Fruit fly (Drosophila melanogaster) whole organism, embryonic: ENCODE data around the gene SKIP.

Source experiments
- CG1024 ChIP-seq: fragments of 200-800 bp; sonication (Bioruptor generic); IDR thresholded peaks from 2 replicates; pipeline ENCODE4 v1.3.6; 2022; ENCODE audit warnings: missing biosample characterization, missing genetic modification characterization
- CG10366 ChIP-seq: fragments of 200-800 bp; sonication (Bioruptor generic); IDR thresholded peaks from 2 replicates; pipeline ENCODE4 v1.3.6; 2022; ENCODE audit warnings: missing biosample characterization, missing genetic modification characterization
- CG12155 ChIP-seq: fragments of 200-800 bp; sonication (Bioruptor generic); optimal IDR thresholded peaks from 3 replicates; lab custom pipeline; 2016; ENCODE audit warnings: missing biosample characterization, missing genetic modification characterization
- CG2199 ChIP-seq: fragments of 200-800 bp; sonication (Bioruptor generic); IDR thresholded peaks from 3 replicates; pipeline ENCODE4 v1.3.6; 2022; ENCODE audit warnings: missing biosample characterization, missing genetic modification characterization
- CG2678 ChIP-seq: fragments of 200-800 bp; sonication (Bioruptor generic); optimal IDR thresholded peaks from 3 replicates; lab custom pipeline; 2019; ENCODE audit warnings: missing biosample characterization, mild to moderate bottlenecking, missing genetic modification characterization, moderate library complexity
- CG31388 ChIP-seq: fragments of 200-800 bp; sonication (Bioruptor generic); optimal IDR thresholded peaks from 2 replicates; lab custom pipeline; 2016; ENCODE audit warnings: missing biosample characterization, missing genetic modification characterization
- CG6813 ChIP-seq: fragments of 200-800 bp; sonication (Bioruptor generic); optimal IDR thresholded peaks from 2 replicates; lab custom pipeline; 2017; ENCODE audit warnings: missing biosample characterization, missing genetic modification characterization, mild to moderate bottlenecking, moderate library complexity, missing genetic modification reagents
- CG8388 ChIP-seq: fragments of 200-800 bp; sonication (Bioruptor generic); optimal IDR thresholded peaks from 2 replicates; lab custom pipeline; 2019; ENCODE audit warnings: missing biosample characterization, mild to moderate bottlenecking, missing genetic modification characterization, moderate library complexity
- CG9817 ChIP-seq: fragments of 200-800 bp; sonication (Bioruptor generic); optimal IDR thresholded peaks from 2 replicates; lab custom pipeline; 2018; ENCODE audit warnings: missing biosample characterization, mild to moderate bottlenecking, missing genetic modification characterization, moderate library complexity
- Dbx ChIP-seq: fragments of 200-800 bp; sonication (Bioruptor generic); IDR thresholded peaks from 3 replicates; pipeline ENCODE4 v1.3.6; 2022; ENCODE audit warnings: missing biosample characterization, missing genetic modification characterization
- Dip3 ChIP-seq: fragments of 200-800 bp; sonication (Bioruptor generic); optimal IDR thresholded peaks from 3 replicates; lab custom pipeline; 2016; ENCODE audit warnings: missing biosample characterization, missing genetic modification characterization
- E2f2 ChIP-seq: fragments of 200-800 bp; sonication (Bioruptor generic); IDR thresholded peaks from 2 replicates; pipeline ENCODE4 v1.3.6; 2022; ENCODE audit warnings: missing biosample characterization, missing genetic modification characterization
- HLH3B ChIP-seq: fragments of 200-800 bp; sonication (Bioruptor generic); IDR thresholded peaks from 2 replicates; pipeline ENCODE4 v1.3.6; 2022; ENCODE audit warnings: missing biosample characterization, missing genetic modification characterization
- Hr78 ChIP-seq, 2 experiments: fragments of 200-800 bp in 1 of 2; fragments of >200 bp in 1 of 2; sonication (Bioruptor generic) in 1 of 2; optimal IDR thresholded peaks; 2 replicates each; lab custom pipeline; 2017 to 2019; ENCODE audit warnings: missing biosample characterization in 2 of 2, missing genetic modification characterization in 2 of 2, mild to moderate bottlenecking in 1 of 2, moderate library complexity in 1 of 2
- Mad ChIP-seq: fragments of 200-800 bp; sonication (Bioruptor generic); optimal IDR thresholded peaks from 2 replicates; lab custom pipeline; 2016; ENCODE audit warnings: missing biosample characterization, missing genetic modification characterization
- NfI ChIP-seq: fragments of 200-800 bp; sonication (Bioruptor generic); optimal IDR thresholded peaks from 3 replicates; lab custom pipeline; 2018; ENCODE audit warnings: missing biosample characterization, mild to moderate bottlenecking, missing genetic modification characterization, moderate library complexity
- Pdp1 ChIP-seq, 2 experiments: fragments of 200-800 bp; sonication (Bioruptor generic); optimal IDR thresholded peaks; 3 replicates each; lab custom pipeline; 2016; ENCODE audit warnings: missing biosample characterization in 2 of 2, missing genetic modification characterization in 2 of 2, mild to moderate bottlenecking in 1 of 2, moderate library complexity in 1 of 2
- Xrp1 ChIP-seq: fragments of 200-800 bp; sonication (Bioruptor generic); IDR thresholded peaks from 2 replicates; pipeline ENCODE4 v1.3.6; 2022; ENCODE audit warnings: missing biosample characterization, missing genetic modification characterization
- ac ChIP-seq: fragments of 200-800 bp; sonication (Bioruptor generic); optimal IDR thresholded peaks from 3 replicates; lab custom pipeline; 2017; ENCODE audit warnings: missing biosample characterization, mild to moderate bottlenecking, missing genetic modification characterization
- bowl ChIP-seq: fragments of 200-800 bp; sonication (Bioruptor generic); IDR thresholded peaks from 2 replicates; pipeline ENCODE4 v1.3.6; 2022; ENCODE audit warnings: missing biosample characterization, missing genetic modification characterization
- cad ChIP-seq: fragments of >200 bp; optimal IDR thresholded peaks from 2 replicates; lab custom pipeline; 2017; ENCODE audit warnings: missing biosample characterization, missing genetic modification characterization
- dmrt11E ChIP-seq: fragments of 200-800 bp; sonication (Bioruptor generic); optimal IDR thresholded peaks from 3 replicates; lab custom pipeline; 2018; ENCODE audit warnings: missing biosample characterization, mild to moderate bottlenecking, missing genetic modification characterization, moderate library complexity
- fd102C ChIP-seq: fragments of 200-800 bp; sonication (Bioruptor generic); optimal IDR thresholded peaks from 2 replicates; lab custom pipeline; 2018; ENCODE audit warnings: missing biosample characterization, mild to moderate bottlenecking, missing genetic modification characterization, moderate library complexity
- fd64A ChIP-seq: fragments of 200-800 bp; sonication (Bioruptor generic); optimal IDR thresholded peaks from 3 replicates; lab custom pipeline; 2018; ENCODE audit warnings: missing biosample characterization, mild to moderate bottlenecking, missing genetic modification characterization
- gce ChIP-seq: fragments of 200-800 bp; sonication (Bioruptor generic); IDR thresholded peaks from 3 replicates; pipeline ENCODE4 v1.3.6; 2022; ENCODE audit warnings: missing biosample characterization, missing genetic modification characterization
- inv ChIP-seq: fragments of 200-800 bp; sonication (Bioruptor generic); IDR thresholded peaks from 2 replicates; pipeline ENCODE4 v1.3.6; 2022; ENCODE audit warnings: missing biosample characterization, missing genetic modification characterization; ENCODE audit not compliant: partially characterized antibody
- ken ChIP-seq: fragments of 200-800 bp; sonication (Bioruptor generic); IDR thresholded peaks from 3 replicates; pipeline ENCODE4 v1.3.6; 2022; ENCODE audit warnings: missing biosample characterization, missing genetic modification characterization
- nau ChIP-seq: fragments of 200-800 bp; sonication (Bioruptor generic); optimal IDR thresholded peaks from 3 replicates; lab custom pipeline; 2017; ENCODE audit warnings: missing biosample characterization, mild to moderate bottlenecking, missing genetic modification characterization, missing genetic modification reagents
- nerfin-1 ChIP-seq: fragments of 200-800 bp; sonication (Bioruptor generic); optimal IDR thresholded peaks from 3 replicates; lab custom pipeline; 2019; ENCODE audit warnings: missing biosample characterization, mild to moderate bottlenecking, missing genetic modification characterization, moderate library complexity
- oc ChIP-seq: fragments of 200-800 bp; sonication (Bioruptor generic); optimal IDR thresholded peaks from 2 replicates; lab custom pipeline; 2018; ENCODE audit warnings: missing biosample characterization, mild to moderate bottlenecking, missing genetic modification characterization, moderate library complexity
- pan ChIP-seq, 4 experiments: fragments of >200 bp in 3 of 4; fragments of 200-800 bp in 1 of 4; sonication (Bioruptor generic) in 1 of 4; optimal IDR thresholded peaks in 3 of 4; IDR thresholded peaks in 1 of 4; 2 replicates each; pipeline versions ENCODE4 v1.3.6 to Lab custom; 2017 to 2022; ENCODE audit warnings: missing biosample characterization in 2 of 4, missing genetic modification characterization in 2 of 4, mixed read lengths in 1 of 4
- sd ChIP-seq: fragments of 200-800 bp; sonication (Bioruptor generic); optimal IDR thresholded peaks from 3 replicates; lab custom pipeline; 2018; ENCODE audit warnings: missing biosample characterization, mild to moderate bottlenecking, missing genetic modification characterization, moderate library complexity
- sr ChIP-seq: fragments of 200-800 bp; sonication (Bioruptor generic); IDR thresholded peaks from 3 replicates; pipeline ENCODE4 v1.3.6; 2022; ENCODE audit warnings: missing biosample characterization, missing genetic modification characterization

SKIP gene

dm6 chr3R:22161613-22162409 lies 28.2 kb downstream of the SKIP start (continued):
- TF ChIP-seq HLH3B (GFP tag; lab: Robert Waterston, UW): no peak
- no peak for TF ChIP-seq CG2678 (tag; lab: Kevin White, UChicago)
- no peak for TF ChIP-seq Dip3 (GFP tag; lab: Kevin White, UChicago)
- TF ChIP-seq CG10366 (GFP tag; lab: Robert Waterston, UW): no peak
- no peak for TF ChIP-seq E2f2 (GFP tag; lab: Robert Waterston, UW)
- TF ChIP-seq CG6813 (GFP tag; lab: Kevin White, UChicago): peak; percentile 14
- no peak for TF ChIP-seq CG1024 (GFP tag; lab: Robert Waterston, UW)
- 0 out of 3 replicates have a peak, but pooled peaks have one; percentile 65 for TF ChIP-seq CG2199 (GFP tag; lab: Robert Waterston, UW)
- TF ChIP-seq oc (tag; lab: Kevin White, UChicago): no peak
- no peak for TF ChIP-seq CG9817 (tag; lab: Kevin White, UChicago)
- TF ChIP-seq gce (GFP tag; lab: Robert Waterston, UW): no peak
- TF ChIP-seq NfI (GFP tag; lab: Kevin White, UChicago): no peak
- TF ChIP-seq ken (GFP tag; lab: Robert Waterston, UW): no peak
- TF ChIP-seq fd64A: no peak
- TF ChIP-seq inv: no peak
- TF ChIP-seq dmrt11E (tag; lab: Kevin White, UChicago): peak; percentile 30
- peak; percentile 39 for TF ChIP-seq fd102C (GFP tag; lab: Kevin White, UChicago)
- TF ChIP-seq ac (GFP tag; lab: Kevin White, UChicago): peak; percentile 72
- TF ChIP-seq nerfin-1 (tag; lab: Kevin White, UChicago): peak; percentile 50
- no peak for TF ChIP-seq bowl (GFP tag; lab: Robert Waterston, UW)

dm6 chr3R:22163258-22163805 lies 29.7 kb downstream of the SKIP start:
- TF ChIP-seq CG8388 (GFP tag; lab: Kevin White, UChicago) (peak; percentile 75), Mad (GFP tag; lab: Kevin White, UChicago) (no peak)

dm6 chr3R:22171576-22171975 lies 37.9 kb downstream of the SKIP start:
- no peak for TF ChIP-seq pan (optimal IDR thresholded peaks at IDR 0.05; lab: Kevin White, UChicago)
- no peak for TF ChIP-seq pan (GFP tag; optimal IDR thresholded peaks at IDR 0.05 in 1 of 2, IDR thresholded peaks at IDR 0.05 in 1 of 2)
- TF ChIP-seq Dbx (GFP tag; lab: Robert Waterston, UW): no peak
- peak in 1 of 2 experiments; percentile 88 for TF ChIP-seq Hr78 (GFP tag; optimal IDR thresholded peaks at IDR 0.05; lab: Kevin White, UChicago)
- peak in 1 of 2 experiments; percentile 12 for TF ChIP-seq Pdp1 (GFP tag; optimal IDR thresholded peaks at IDR 0.05; lab: Kevin White, UChicago)
- peak; percentile 7 for TF ChIP-seq sd (tag; lab: Kevin White, UChicago)
- TF ChIP-seq Xrp1: no peak
- peak; percentile 92 for TF ChIP-seq sr
- TF ChIP-seq cad (GFP tag; lab: Kevin White, UChicago): no peak
- peak; percentile 88 for TF ChIP-seq nau (GFP tag; lab: Kevin White, UChicago)
- no peak for TF ChIP-seq CG12155 (GFP tag; lab: Kevin White, UChicago)
- TF ChIP-seq CG31388 (GFP tag; lab: Kevin White, UChicago): no peak
